Fruit fly (Drosophila melanogaster): ENCODE measurements around the gene CG7382.

- TF ChIP-seq CG11294 (GFP tag; IDR thresholded peaks at IDR 0.05): 0 out of 2 replicates have a peak, but pooled peaks have one; percentile 43
- no peak for TF ChIP-seq net (GFP tag; optimal IDR thresholded peaks at IDR 0.05)
These were observed 43.0 kb downstream of the CG7382 start for dm6 chr2L:5476699-5477098.
